Fruit fly (Drosophila melanogaster): ENCODE results near the gene nrv2.

nrv2 gene

dm6 chr2L:6789358-6789757 lies 9.3 kb downstream of the nrv2 start (continued):
- TF ChIP-seq CG1647 (GFP tag; optimal IDR thresholded peaks at IDR 0.05) (no peak), so (GFP tag; IDR thresholded peaks at IDR 0.05) (no peak), CG17359 (tag; optimal IDR thresholded peaks at IDR 0.05) (no peak), CG9437 (GFP tag; optimal IDR thresholded peaks at IDR 0.05) (no peak), Antp (GFP tag; optimal IDR thresholded peaks at IDR 0.05) (no peak), Sox100B (GFP tag; optimal IDR thresholded peaks at IDR 0.05) (no peak), CG11696 (GFP tag; IDR thresholded peaks at IDR 0.05) (no peak), Ptx1 (GFP tag; IDR thresholded peaks at IDR 0.05) (no peak), Dad (GFP tag; optimal IDR thresholded peaks at IDR 0.05) (no peak), dimm (GFP tag; IDR thresholded peaks at IDR 0.05) (no peak), pho (GFP tag; optimal IDR thresholded peaks at IDR 0.05) (no peak), gfzf (GFP tag; optimal IDR thresholded peaks at IDR 0.05) (no peak), CG6813 (GFP tag; optimal IDR thresholded peaks at IDR 0.05) (peak; percentile 33), pnt (GFP tag; optimal IDR thresholded peaks at IDR 0.05) (no peak), D19A (tag; optimal IDR thresholded peaks at IDR 0.05) (peak; percentile 11), CG13296 (GFP tag; optimal IDR thresholded peaks at IDR 0.05) (peak; percentile 47), phol (tag; optimal IDR thresholded peaks at IDR 0.05) (no peak), PHDP (tag; optimal IDR thresholded peaks at IDR 0.05) (peak; percentile 18), bbx (GFP tag; IDR thresholded peaks at IDR 0.05; ENCODE audit: partially characterized antibody) (no peak), Fer3 (tag; optimal IDR thresholded peaks at IDR 0.05) (no peak), Mad (GFP tag; optimal IDR thresholded peaks at IDR 0.05) (no peak), CG13894 (tag; optimal IDR thresholded peaks at IDR 0.05) (no peak), CG11560 (tag; IDR thresholded peaks at IDR 0.05) (no peak), nom (GFP tag; optimal IDR thresholded peaks at IDR 0.05) (peak; percentile 41), zen (tag; optimal IDR thresholded peaks at IDR 0.05) (no peak), cwo (GFP tag; optimal IDR thresholded peaks at IDR 0.05) (peak; percentile 31), CG9215 (GFP tag; IDR thresholded peaks at IDR 0.05) (no peak), lilli (GFP tag; optimal IDR thresholded peaks at IDR 0.05) (no peak), HHEX (GFP tag; optimal IDR thresholded peaks at IDR 0.05) (no peak), CG4328 (GFP tag; optimal IDR thresholded peaks at IDR 0.05) (no peak), CrebB (tag; optimal IDR thresholded peaks at IDR 0.05) (no peak), sob (GFP tag; IDR thresholded peaks at IDR 0.05) (no peak), twi (tag; optimal IDR thresholded peaks at IDR 0.05) (no peak), Deaf1 (tag; optimal IDR thresholded peaks at IDR 0.05) (no peak), Dfd (GFP tag; optimal IDR thresholded peaks at IDR 0.05) (no peak), unpg (GFP tag; optimal IDR thresholded peaks at IDR 0.05) (no peak), CG8290 (GFP tag; optimal IDR thresholded peaks at IDR 0.05) (no peak), CG8290 (tag; optimal IDR thresholded peaks at IDR 0.05) (peak in 1 of 2 experiments; percentile 9), CG14710 (tag; optimal IDR thresholded peaks at IDR 0.05) (no peak), pros (GFP tag; optimal IDR thresholded peaks at IDR 0.05) (peak; percentile 16), CG6854 (GFP tag; optimal IDR thresholded peaks at IDR 0.05) (no peak), CG32767 (GFP tag; IDR thresholded peaks at IDR 0.05) (no peak), CG4360 (GFP tag; IDR thresholded peaks at IDR 0.05) (no peak), ATbp (GFP tag; optimal IDR thresholded peaks at IDR 0.05) (peak; percentile 32), Pdp1 (GFP tag; optimal IDR thresholded peaks at IDR 0.05) (peak in 1 of 2 experiments; percentile 85), CG17186 (GFP tag; optimal IDR thresholded peaks at IDR 0.05) (no peak), wek (GFP tag; optimal IDR thresholded peaks at IDR 0.05) (no peak), CG9932 (GFP tag; IDR thresholded peaks at IDR 0.05) (no peak), grn (GFP tag; optimal IDR thresholded peaks at IDR 0.05) (peak; percentile 99), sug (tag; optimal IDR thresholded peaks at IDR 0.05) (peak; percentile 70), Poxn (GFP tag; IDR thresholded peaks at IDR 0.05) (no peak), CG7928 (GFP tag; optimal IDR thresholded peaks at IDR 0.05) (no peak)
